Fruit fly (Drosophila melanogaster): ENCODE measurements around the gene gig.

gig gene

dm6 chr3L:20129032-20129431 is at the start of gene gig:
TSS of gene gig (plus strand) at chr3L:20129181.
- TF ChIP-seq Smox (GFP tag; optimal IDR thresholded peaks at IDR 0.05) (no peak), pdm3 (GFP tag; optimal IDR thresholded peaks at IDR 0.05) (no peak), fd59A (GFP tag; optimal IDR thresholded peaks at IDR 0.05) (no peak), eg (GFP tag; IDR thresholded peaks at IDR 0.05) (no peak), Hr39 (GFP tag; optimal IDR thresholded peaks at IDR 0.05) (no peak), CG6163 (GFP tag; IDR thresholded peaks at IDR 0.05) (no peak), Ets21C (GFP tag; optimal IDR thresholded peaks at IDR 0.05) (no peak), acj6 (GFP tag; optimal IDR thresholded peaks at IDR 0.05) (no peak), CG11902 (GFP tag; optimal IDR thresholded peaks at IDR 0.05) (no peak), CG7368 (GFP tag; optimal IDR thresholded peaks at IDR 0.05) (no peak), CG6854 (GFP tag; optimal IDR thresholded peaks at IDR 0.05) (no peak), Eip75B (GFP tag; optimal IDR thresholded peaks at IDR 0.05) (no peak), cyc (GFP tag; optimal IDR thresholded peaks at IDR 0.05) (no peak), fd85E (GFP tag; optimal IDR thresholded peaks at IDR 0.05) (no peak), CG6808 (GFP tag; optimal IDR thresholded peaks at IDR 0.05) (no peak), Gug (GFP tag; IDR thresholded peaks at IDR 0.05) (no peak), CG6276 (GFP tag; optimal IDR thresholded peaks at IDR 0.05) (no peak)

DNA sequence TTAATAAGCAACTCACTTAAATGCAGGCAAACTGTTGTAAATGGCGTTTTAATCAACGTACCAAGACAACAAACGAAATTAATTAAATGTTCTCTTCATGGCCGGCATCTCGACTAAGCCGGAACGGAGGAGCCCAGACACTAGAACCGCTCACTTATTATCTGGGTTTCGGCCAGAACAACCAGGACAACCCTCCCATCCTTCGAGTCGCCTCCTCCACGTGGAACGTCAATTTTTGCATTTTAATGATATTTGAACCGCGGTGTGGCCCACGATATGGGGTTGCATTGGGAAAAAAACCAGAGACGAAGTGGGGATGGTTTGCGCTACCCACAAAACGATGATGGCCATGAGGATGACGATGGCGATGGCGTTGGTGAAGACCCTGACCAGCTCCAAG is 43.9 kb upstream of the gig start:
- no peak for TF ChIP-seq acj6 (GFP tag; optimal IDR thresholded peaks at IDR 0.05)
- no peak for TF ChIP-seq CG16779 (tag; optimal IDR thresholded peaks at IDR 0.05)
- no peak for TF ChIP-seq CG10631 (GFP tag; optimal IDR thresholded peaks at IDR 0.05)
- TF ChIP-seq Hr39 (GFP tag; optimal IDR thresholded peaks at IDR 0.05): no peak
- no peak for TF ChIP-seq topi (GFP tag; optimal IDR thresholded peaks at IDR 0.05)
- TF ChIP-seq Sox15 (GFP tag; optimal IDR thresholded peaks at IDR 0.05): no peak
- TF ChIP-seq Hr4 (GFP tag; optimal IDR thresholded peaks at IDR 0.05): no peak
- no peak for TF ChIP-seq spab (GFP tag; optimal IDR thresholded peaks at IDR 0.05)
- no peak for TF ChIP-seq CG7368 (GFP tag; optimal IDR thresholded peaks at IDR 0.05)
- TF ChIP-seq Hr38 (GFP tag; optimal IDR thresholded peaks at IDR 0.05): no peak
- no peak for TF ChIP-seq CG8632 (GFP tag; optimal IDR thresholded peaks at IDR 0.05)
- TF ChIP-seq vri (GFP tag; optimal IDR thresholded peaks at IDR 0.05): no peak
- TF ChIP-seq dsx (GFP tag; optimal IDR thresholded peaks at IDR 0.05; ENCODE audit: poor library complexity, severe bottlenecking): no peak
- TF ChIP-seq Eip93F (GFP tag; optimal IDR thresholded peaks at IDR 0.05): no peak
- no peak for TF ChIP-seq CG10669 (GFP tag; optimal IDR thresholded peaks at IDR 0.05)
- no peak for TF ChIP-seq Lpt (GFP tag; optimal IDR thresholded peaks at IDR 0.05)
- TF ChIP-seq esn (GFP tag; optimal IDR thresholded peaks at IDR 0.05): no peak
- no peak for TF ChIP-seq CG11762 (GFP tag; optimal IDR thresholded peaks at IDR 0.05; ENCODE audit: insufficient read depth)

DNA sequence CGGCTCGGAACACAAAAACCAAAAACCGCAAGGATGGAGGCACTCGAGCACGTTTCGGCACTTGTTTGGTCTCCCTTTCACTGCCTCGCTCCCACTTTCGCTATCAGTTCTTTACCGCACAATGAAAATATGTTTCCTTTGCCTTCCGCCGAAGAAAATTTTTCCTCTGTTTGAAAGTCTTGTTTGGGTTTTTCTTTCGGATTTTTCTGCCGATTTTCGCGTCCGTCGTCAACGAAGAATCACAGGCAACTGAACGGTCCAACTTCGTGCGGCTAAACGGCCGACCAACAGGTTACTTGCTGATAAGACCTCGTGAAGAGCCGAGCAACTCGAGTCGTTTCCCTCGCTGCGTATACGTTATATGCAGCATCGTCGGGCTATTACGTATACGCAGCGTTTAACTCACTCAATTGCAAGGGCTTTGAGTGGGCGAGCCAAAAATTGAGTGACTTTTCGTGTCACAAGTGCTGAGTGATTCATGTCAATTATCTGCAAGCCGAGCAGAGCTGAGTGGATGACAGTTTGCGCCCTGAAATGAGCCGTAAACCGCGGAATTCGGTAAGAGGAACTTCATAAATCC is 40.1 kb upstream of the gig start, which contains the start of gene sNPF-R:
TSS of gene sNPF-R (minus strand) at position 253 of the 580 bp plus-strand sequence.
- TF ChIP-seq CG8119 (GFP tag; IDR thresholded peaks at IDR 0.05): no peak

DNA sequence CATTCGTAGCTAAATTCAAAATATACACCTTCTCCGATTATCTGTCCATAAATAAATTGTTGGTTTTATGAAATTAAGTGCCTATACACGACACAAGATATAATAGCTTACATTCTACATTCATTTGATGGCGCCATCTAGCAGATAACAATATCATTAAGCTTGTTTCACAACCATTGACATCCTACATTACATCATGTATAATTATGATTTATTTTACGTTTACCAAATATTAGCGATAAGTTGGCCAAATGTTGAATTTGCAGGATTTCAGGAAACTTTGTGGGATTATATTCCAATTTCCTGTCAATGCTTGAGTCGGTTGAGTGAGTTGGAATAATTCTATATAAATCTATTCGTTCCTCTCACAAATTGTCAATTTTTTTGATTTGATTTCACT is 31.7 kb upstream of the gig start:
- no peak for TF ChIP-seq fd59A (GFP tag; optimal IDR thresholded peaks at IDR 0.05)
- TF ChIP-seq CG8632 (GFP tag; optimal IDR thresholded peaks at IDR 0.05): no peak
- peak; percentile 8 for TF ChIP-seq CG31627 (GFP tag; optimal IDR thresholded peaks at IDR 0.05)
- TF ChIP-seq CG16779 (tag; optimal IDR thresholded peaks at IDR 0.05): no peak
- no peak for TF ChIP-seq CG9139 (GFP tag; optimal IDR thresholded peaks at IDR 0.05)
- peak; percentile 2 for TF ChIP-seq Hr39 (GFP tag; optimal IDR thresholded peaks at IDR 0.05)
